Worm (Caenorhabditis elegans) whole organism, young adult: ENCODE data around the gene cpsf-4.

Source experiments
- D2030.7 ChIP-seq: fragments of 200-800 bp; sonication (Bioruptor generic); IDR thresholded peaks from 2 replicates; pipeline ENCODE4 v1.3.6; 2022; ENCODE audit warnings: missing genetic modification reagents, missing genetic modification characterization, missing compliant biosample characterization
- Y56A3A.18 ChIP-seq: fragments of 200-800 bp; sonication (Bioruptor generic); IDR thresholded peaks from 2 replicates; pipeline ENCODE4 v1.3.6; 2022; ENCODE audit warnings: missing genetic modification reagents, missing genetic modification characterization, missing compliant biosample characterization
- nhr-80 ChIP-seq: sonication (generic microtip); optimal IDR thresholded peaks from 2 replicates; lab custom pipeline; 2016; ENCODE audit warnings: missing genetic modification characterization, missing compliant biosample characterization
- snpc-1.3 ChIP-seq: sonication (generic microtip); optimal IDR thresholded peaks from 2 replicates; lab custom pipeline; 2017; ENCODE audit warnings: missing genetic modification characterization, mild to moderate bottlenecking, missing compliant biosample characterization, antibody characterized with exemption, moderate library complexity, missing genotype, missing genetic modification reagents; ENCODE audit not compliant: insufficient read depth

The cpsf-4 gene

DNA sequence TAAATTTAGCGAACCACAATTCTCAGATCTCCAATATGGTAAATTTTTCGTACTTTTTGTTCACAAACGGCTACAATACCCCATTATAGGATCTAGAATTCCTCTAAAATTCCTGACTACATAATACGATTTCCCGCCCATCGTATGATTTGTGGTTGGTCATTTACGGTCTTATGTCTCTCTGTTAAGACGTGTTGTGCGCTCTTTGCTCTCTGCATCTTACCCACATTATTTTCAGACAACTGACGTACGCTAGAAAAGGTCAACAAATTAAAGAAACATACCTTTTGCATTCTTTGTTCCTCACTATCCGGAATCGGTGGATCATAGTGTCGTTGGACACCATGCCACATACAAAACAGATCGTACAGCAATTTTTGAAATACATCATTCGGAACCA is 50.2 kb downstream of the cpsf-4 start:
- TF ChIP-seq snpc-1.3 (tag; lab: Kevin White, UChicago) (no peak), D2030.7 (GFP tag; lab: Robert Waterston, UW) (no peak), Y56A3A.18 (GFP tag; lab: Robert Waterston, UW) (no peak), nhr-80 (tag; lab: Kevin White, UChicago) (peak; percentile 36)
